Worm (Caenorhabditis elegans) whole organism, young adult: ENCODE measurements around the gene spp-19.

Experiments used
- Y56A3A.18 ChIP-seq: fragments of 200-800 bp; sonication (Bioruptor generic); IDR thresholded peaks from 2 replicates; pipeline ENCODE4 v1.3.6; 2022; ENCODE audit warnings: missing genetic modification reagents, missing genetic modification characterization, missing compliant biosample characterization
- ceh-40 ChIP-seq: fragments of 200-800 bp; sonication (Bioruptor generic); IDR thresholded peaks from 2 replicates; pipeline ENCODE4 v1.3.6; 2022; ENCODE audit warnings: missing genetic modification characterization, missing compliant biosample characterization
- unc-62 ChIP-seq: fragments of 150-350 bp; optimal IDR thresholded peaks from 2 replicates; lab custom pipeline; 2014; ENCODE audit warnings: missing biosample characterization, missing genetic modification reagents, missing genetic modification characterization

ce11 chrV:6513786-6514430 lies 47.6 kb downstream of the spp-19 start:
- TF ChIP-seq unc-62 (GFP tag; lab: Kevin White, UChicago): no peak
- no peak for TF ChIP-seq Y56A3A.18
- no peak for TF ChIP-seq ceh-40 (GFP tag; lab: Robert Waterston, UW)
